Worm (Caenorhabditis elegans) whole organism, late embryonic: Measurements from ENCODE around the gene plk-1.

ENCODE experiments used
- C08G9.2 ChIP-seq: sonication (generic microtip); optimal IDR thresholded peaks from 2 replicates; lab custom pipeline; 2016; ENCODE audit warnings: mild to moderate bottlenecking, missing genetic modification characterization, moderate library complexity, missing compliant biosample characterization
- C38D4.7 ChIP-seq: fragments of 200-800 bp; sonication (Bioruptor generic); optimal IDR thresholded peaks from 2 replicates; lab custom pipeline; 2018; ENCODE audit warnings: mild to moderate bottlenecking, missing genetic modification characterization, moderate library complexity, missing compliant biosample characterization
- F13H6.1 ChIP-seq: sonication (generic microtip); optimal IDR thresholded peaks from 2 replicates; lab custom pipeline; 2016; ENCODE audit warnings: missing genetic modification characterization, missing compliant biosample characterization
- T23F11.4 ChIP-seq: fragments of 200-800 bp; sonication (Bioruptor generic); optimal IDR thresholded peaks from 2 replicates; lab custom pipeline; 2018; ENCODE audit warnings: mild to moderate bottlenecking, missing genetic modification characterization, missing compliant biosample characterization
- Y22D7AL.16 ChIP-seq: sonication (generic microtip); optimal IDR thresholded peaks from 2 replicates; lab custom pipeline; 2016; ENCODE audit warnings: missing genetic modification characterization, missing compliant biosample characterization
- ama-1 ChIP-seq: fragments of 150-350 bp; optimal IDR thresholded peaks from 2 replicates; lab custom pipeline; 2014
- ceh-14 ChIP-seq: sonication (generic microtip); optimal IDR thresholded peaks from 2 replicates; lab custom pipeline; 2016; ENCODE audit warnings: missing genotype, missing genetic modification characterization, missing compliant biosample characterization
- ceh-18 ChIP-seq: sonication (generic microtip); optimal IDR thresholded peaks from 2 replicates; lab custom pipeline; 2016; ENCODE audit warnings: missing genetic modification characterization, missing compliant biosample characterization
- ceh-19 ChIP-seq: fragments of 200-800 bp; sonication (Bioruptor generic); optimal IDR thresholded peaks from 2 replicates; lab custom pipeline; 2018; ENCODE audit warnings: mild to moderate bottlenecking, missing genetic modification characterization, missing compliant biosample characterization
- ceh-22 ChIP-seq: sonication (generic microtip); optimal IDR thresholded peaks from 2 replicates; lab custom pipeline; 2017; ENCODE audit warnings: missing biosample characterization, missing genetic modification characterization
- ceh-24 ChIP-seq: sonication (generic microtip); optimal IDR thresholded peaks from 2 replicates; lab custom pipeline; 2016; ENCODE audit warnings: mild to moderate bottlenecking, missing genetic modification characterization, missing compliant biosample characterization
- ceh-31 ChIP-seq: sonication (generic microtip); optimal IDR thresholded peaks from 2 replicates; lab custom pipeline; 2016; ENCODE audit warnings: missing genetic modification characterization, missing compliant biosample characterization
- ceh-34 ChIP-seq: sonication (generic microtip); optimal IDR thresholded peaks from 2 replicates; lab custom pipeline; 2016; ENCODE audit warnings: mild to moderate bottlenecking, missing genetic modification characterization, missing compliant biosample characterization
- ceh-48 ChIP-seq: sonication (generic microtip); optimal IDR thresholded peaks from 2 replicates; lab custom pipeline; 2016; ENCODE audit warnings: missing genetic modification characterization, inconsistent platforms, missing compliant biosample characterization
- che-1 ChIP-seq: sonication (generic microtip); optimal IDR thresholded peaks from 2 replicates; lab custom pipeline; 2016; ENCODE audit warnings: mild to moderate bottlenecking, missing genetic modification characterization, missing compliant biosample characterization
- dve-1 ChIP-seq: sonication (generic microtip); optimal IDR thresholded peaks from 2 replicates; lab custom pipeline; 2017; ENCODE audit warnings: antibody characterized with exemption, mild to moderate bottlenecking, missing genetic modification characterization, missing compliant biosample characterization
- elt-2 ChIP-seq: sonication (generic microtip); optimal IDR thresholded peaks from 2 replicates; lab custom pipeline; 2016; ENCODE audit warnings: missing genetic modification reagents, missing genetic modification characterization, missing compliant biosample characterization
- ets-4 ChIP-seq: sonication (generic microtip); optimal IDR thresholded peaks from 2 replicates; lab custom pipeline; 2016; ENCODE audit warnings: missing genetic modification characterization, missing compliant biosample characterization
- fkh-10 ChIP-seq: fragments of 150-350 bp; optimal IDR thresholded peaks from 2 replicates; lab custom pipeline; 2014; ENCODE audit warnings: missing biosample characterization, missing genetic modification reagents, missing genetic modification characterization
- fkh-6 ChIP-seq: sonication (generic microtip); optimal IDR thresholded peaks from 2 replicates; lab custom pipeline; 2016; ENCODE audit warnings: missing genetic modification characterization, missing compliant biosample characterization
- gmeb-2 ChIP-seq: sonication (generic microtip); optimal IDR thresholded peaks from 2 replicates; lab custom pipeline; 2016; ENCODE audit warnings: missing genetic modification characterization, inconsistent platforms, missing compliant biosample characterization
- hlh-13 ChIP-seq: fragments of 200-800 bp; sonication (Bioruptor generic); optimal IDR thresholded peaks from 2 replicates; lab custom pipeline; 2018; ENCODE audit warnings: mild to moderate bottlenecking, missing genetic modification characterization, missing compliant biosample characterization
- hlh-15 ChIP-seq: sonication (generic microtip); optimal IDR thresholded peaks from 2 replicates; lab custom pipeline; 2016; ENCODE audit warnings: missing genetic modification characterization, missing compliant biosample characterization
- hlh-30 ChIP-seq: sonication (generic microtip); optimal IDR thresholded peaks from 2 replicates; lab custom pipeline; 2017; ENCODE audit warnings: antibody characterized with exemption, missing genetic modification characterization, missing compliant biosample characterization; ENCODE audit not compliant: insufficient read depth
- hlh-8 ChIP-seq: sonication (generic microtip); optimal IDR thresholded peaks from 2 replicates; lab custom pipeline; 2016; ENCODE audit warnings: missing genotype, missing genetic modification characterization, missing compliant biosample characterization
- lim-6 ChIP-seq: sonication (generic microtip); optimal IDR thresholded peaks from 2 replicates; lab custom pipeline; 2016; ENCODE audit warnings: missing genetic modification characterization, missing compliant biosample characterization
- lin-11 ChIP-seq: fragments of 200-800 bp; sonication (Bioruptor generic); optimal IDR thresholded peaks from 2 replicates; lab custom pipeline; 2018; ENCODE audit warnings: mild to moderate bottlenecking, missing genetic modification characterization, missing compliant biosample characterization
- mec-3 ChIP-seq: sonication (generic microtip); optimal IDR thresholded peaks from 2 replicates; lab custom pipeline; 2016; ENCODE audit warnings: borderline replicate concordance, missing genetic modification characterization, missing compliant biosample characterization
- nfya-1 ChIP-seq: sonication (generic microtip); optimal IDR thresholded peaks from 2 replicates; lab custom pipeline; 2017; ENCODE audit warnings: missing genetic modification characterization, mild to moderate bottlenecking, missing compliant biosample characterization, antibody characterized with exemption, moderate library complexity
- nhr-232 ChIP-seq: sonication (generic microtip); optimal IDR thresholded peaks from 2 replicates; lab custom pipeline; 2016; ENCODE audit warnings: missing genetic modification characterization, missing compliant biosample characterization
- npax-4 ChIP-seq: sonication (generic microtip); optimal IDR thresholded peaks from 2 replicates; lab custom pipeline; 2016; ENCODE audit warnings: missing genetic modification characterization, missing compliant biosample characterization
- pax-1 ChIP-seq: fragments of 150-350 bp; optimal IDR thresholded peaks from 2 replicates; lab custom pipeline; 2014; ENCODE audit warnings: missing biosample characterization, missing genetic modification characterization
- pha-2 ChIP-seq: sonication (generic microtip); optimal IDR thresholded peaks from 2 replicates; lab custom pipeline; 2017; ENCODE audit warnings: mild to moderate bottlenecking, missing genetic modification characterization, missing compliant biosample characterization
- pha-4 ChIP-seq: fragments of 150-350 bp; optimal IDR thresholded peaks from 2 replicates; lab custom pipeline; 2018; ENCODE audit warnings: missing biosample characterization, missing genetic modification reagents, missing genetic modification characterization
- pqm-1 ChIP-seq: sonication (generic microtip); optimal IDR thresholded peaks from 2 replicates; lab custom pipeline; 2016; ENCODE audit warnings: missing genetic modification characterization, missing compliant biosample characterization
- pros-1 ChIP-seq: fragments of 150-350 bp; optimal IDR thresholded peaks from 2 replicates; lab custom pipeline; 2014; ENCODE audit warnings: missing biosample characterization, missing genetic modification reagents, missing genetic modification characterization
- ref-2 ChIP-seq: sonication (generic microtip); optimal IDR thresholded peaks from 2 replicates; lab custom pipeline; 2016; ENCODE audit warnings: missing genetic modification characterization, missing compliant biosample characterization
- rnt-1 ChIP-seq: sonication (generic microtip); optimal IDR thresholded peaks from 2 replicates; lab custom pipeline; 2016; ENCODE audit warnings: missing genetic modification characterization, missing compliant biosample characterization
- sdc-2 ChIP-seq: sonication (generic microtip); optimal IDR thresholded peaks from 2 replicates; lab custom pipeline; 2016; ENCODE audit warnings: missing genotype, missing genetic modification characterization, missing compliant biosample characterization
- tbx-2 ChIP-seq: sonication (generic microtip); optimal IDR thresholded peaks from 2 replicates; lab custom pipeline; 2016; ENCODE audit warnings: missing genetic modification characterization, missing compliant biosample characterization
- unc-3 ChIP-seq, 2 experiments: fragments of 200-800 bp in 1 of 2; sonication (Bioruptor generic) in 1 of 2; sonication (generic microtip) in 1 of 2; conservative IDR thresholded peaks in 1 of 2; optimal IDR thresholded peaks in 1 of 2; 2 replicates each; pipeline versions ENCODE4 v1.3.6 to Lab custom; 2016 to 2022; ENCODE audit warnings: missing compliant biosample characterization in 2 of 2, missing genetic modification characterization in 2 of 2, missing genetic modification reagents in 1 of 2
- unc-42 ChIP-seq: sonication (generic microtip); optimal IDR thresholded peaks from 2 replicates; lab custom pipeline; 2016; ENCODE audit warnings: missing genotype, missing genetic modification characterization, missing compliant biosample characterization
- unc-55 ChIP-seq: sonication (generic microtip); optimal IDR thresholded peaks from 2 replicates; lab custom pipeline; 2017; ENCODE audit warnings: missing biosample characterization, missing genetic modification reagents, missing genetic modification characterization
- zip-5 ChIP-seq: sonication (generic microtip); optimal IDR thresholded peaks from 2 replicates; lab custom pipeline; 2016; ENCODE audit warnings: missing genetic modification characterization, missing compliant biosample characterization
- ztf-16 ChIP-seq: sonication (generic microtip); optimal IDR thresholded peaks from 2 replicates; lab custom pipeline; 2017; ENCODE audit warnings: missing genetic modification characterization, missing compliant biosample characterization

plk-1 gene

DNA sequence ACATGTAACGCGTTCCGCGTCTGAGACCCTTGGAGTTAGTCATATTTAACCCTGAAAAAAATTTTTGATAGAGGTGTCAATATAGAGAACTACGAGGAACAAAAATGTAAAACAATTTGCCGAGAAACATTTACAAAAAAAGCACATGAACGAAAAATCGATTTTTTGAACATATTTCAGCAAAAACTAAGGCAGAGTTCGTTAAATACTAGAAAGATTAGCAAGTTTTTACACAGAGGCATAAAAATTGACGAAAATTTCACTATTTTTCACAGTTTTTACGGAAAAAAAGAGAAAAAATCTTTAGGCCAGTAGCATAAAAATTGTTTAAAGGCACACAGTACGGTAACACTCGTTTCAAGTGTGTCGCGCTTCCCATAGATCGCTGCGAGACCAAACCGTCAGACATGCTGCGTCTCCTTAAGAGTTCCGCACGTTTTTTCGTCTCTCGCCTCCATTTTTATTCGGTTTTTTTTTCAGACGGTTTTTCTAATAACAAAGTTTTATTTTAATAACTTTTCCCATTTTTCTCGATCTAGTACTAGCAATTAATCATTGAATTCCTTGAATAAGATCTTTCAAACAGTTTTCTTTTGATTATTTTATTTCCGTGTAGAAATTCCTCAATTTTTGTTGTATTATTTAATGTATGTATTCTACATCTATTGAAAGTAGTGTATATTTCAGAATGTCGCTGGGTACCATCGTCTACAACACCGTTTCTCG lies 29.2 kb downstream of the plk-1 start, which contains the start of the genes rpl-21 and C14B9.10:
Gene rpl-21, minus strand, starts transcription at position 51 of the 726 bp plus-strand sequence.
Gene C14B9.10, plus strand, starts transcription at position 676 of the 726 bp plus-strand sequence.
- peak; percentile 73 for TF ChIP-seq unc-55 (GFP tag; lab: Kevin White, UChicago)
- TF ChIP-seq sdc-2 (tag; lab: Kevin White, UChicago) = no peak
- peak; percentile 27 for TF ChIP-seq ceh-18
- no peak for TF ChIP-seq C38D4.7 (GFP tag; lab: Kevin White, UChicago)
- peak; percentile 49 for TF ChIP-seq tbx-2 (tag; lab: Kevin White, UChicago)
- no peak for TF ChIP-seq ceh-14 (tag; lab: Kevin White, UChicago)
- peak; percentile 23 for TF ChIP-seq elt-2 (tag; lab: Kevin White, UChicago)
- peak; percentile 64 for TF ChIP-seq ceh-31
- no peak for TF ChIP-seq che-1 (tag; lab: Kevin White, UChicago)
- peak; percentile 61 for TF ChIP-seq unc-42 (tag; lab: Kevin White, UChicago)
- peak; percentile 92 for TF ChIP-seq nfya-1
- peak; percentile 28 for TF ChIP-seq dve-1 (tag; lab: Kevin White, UChicago)
- TF ChIP-seq hlh-30 (tag; lab: Kevin White, UChicago) = peak; percentile 46
- TF ChIP-seq, all 69 proteins: peak for 9

DNA sequence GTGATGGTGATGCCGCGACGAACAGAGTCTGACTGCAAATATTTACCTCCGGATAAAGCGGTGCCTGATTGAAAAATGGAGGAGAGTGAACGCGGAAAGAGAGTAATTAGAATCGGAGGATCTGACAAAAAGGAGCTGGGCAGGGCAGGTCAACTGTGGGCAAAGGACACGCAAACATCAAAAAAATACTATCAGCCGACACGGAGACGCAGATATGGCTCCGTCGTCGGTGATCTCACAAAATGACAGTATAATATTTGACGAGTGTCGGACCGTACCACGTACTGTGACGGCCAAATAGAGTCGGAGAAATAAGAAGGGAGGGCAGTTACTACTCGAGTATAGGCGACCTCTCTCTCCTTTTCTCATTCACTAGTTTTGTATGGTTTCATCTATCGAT lies 31.3 kb downstream of the plk-1 start:
- no peak for TF ChIP-seq ceh-22 (tag; lab: Kevin White, UChicago)
- no peak for TF ChIP-seq zip-5
- peak; percentile 32 for TF ChIP-seq pha-2 (tag; lab: Kevin White, UChicago)
- TF ChIP-seq Y22D7AL.16 (tag; lab: Kevin White, UChicago) = no peak
- no peak for TF ChIP-seq ref-2
- TF ChIP-seq ceh-34 (tag; lab: Kevin White, UChicago) = no peak
- TF ChIP-seq F13H6.1 = no peak
- TF ChIP-seq ceh-48 = no peak
- TF ChIP-seq ztf-16 (tag; lab: Kevin White, UChicago) = no peak
- peak; percentile 2 for TF ChIP-seq tbx-2 (tag; lab: Kevin White, UChicago)
- TF ChIP-seq hlh-13 (GFP tag; lab: Kevin White, UChicago) = no peak

DNA sequence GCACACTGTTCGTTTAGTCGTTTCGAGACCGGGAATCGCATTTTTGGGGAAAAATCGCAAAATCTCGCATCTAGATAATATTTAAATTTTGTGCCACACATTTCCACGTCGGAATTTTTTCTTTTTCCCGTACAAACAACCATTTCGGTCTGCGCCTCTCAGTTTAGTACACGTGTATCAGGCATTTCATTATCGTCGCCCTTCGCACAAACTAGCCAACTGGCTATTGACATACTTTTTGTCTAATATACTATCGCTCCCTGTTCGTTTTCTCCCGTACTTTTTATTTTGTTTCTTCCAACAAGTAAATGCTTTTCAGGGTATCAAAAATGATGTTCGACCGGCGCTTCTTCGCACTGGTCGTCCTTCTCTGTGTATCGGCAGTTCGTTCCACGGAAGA lies 32.2 kb downstream of the plk-1 start, which contains the start of gene C14B9.2:
Gene C14B9.2, plus strand, starts transcription at position 320 of the 400 bp plus-strand sequence.
- no peak for TF ChIP-seq ref-2
- no peak for TF ChIP-seq nhr-232 (tag; lab: Kevin White, UChicago)
- no peak for TF ChIP-seq fkh-10
- no peak for TF ChIP-seq C08G9.2 (tag; lab: Kevin White, UChicago)
- no peak for TF ChIP-seq ceh-24
- no peak for TF ChIP-seq fkh-6
- no peak for TF ChIP-seq ets-4 (tag; lab: Kevin White, UChicago)
- TF ChIP-seq rnt-1 = no peak
- TF ChIP-seq unc-55 (GFP tag; lab: Kevin White, UChicago) = no peak
- TF ChIP-seq ceh-14 (tag; lab: Kevin White, UChicago) = no peak
- no peak for TF ChIP-seq T23F11.4
- TF ChIP-seq ceh-31 = no peak
- no peak for TF ChIP-seq unc-42 (tag; lab: Kevin White, UChicago)

DNA sequence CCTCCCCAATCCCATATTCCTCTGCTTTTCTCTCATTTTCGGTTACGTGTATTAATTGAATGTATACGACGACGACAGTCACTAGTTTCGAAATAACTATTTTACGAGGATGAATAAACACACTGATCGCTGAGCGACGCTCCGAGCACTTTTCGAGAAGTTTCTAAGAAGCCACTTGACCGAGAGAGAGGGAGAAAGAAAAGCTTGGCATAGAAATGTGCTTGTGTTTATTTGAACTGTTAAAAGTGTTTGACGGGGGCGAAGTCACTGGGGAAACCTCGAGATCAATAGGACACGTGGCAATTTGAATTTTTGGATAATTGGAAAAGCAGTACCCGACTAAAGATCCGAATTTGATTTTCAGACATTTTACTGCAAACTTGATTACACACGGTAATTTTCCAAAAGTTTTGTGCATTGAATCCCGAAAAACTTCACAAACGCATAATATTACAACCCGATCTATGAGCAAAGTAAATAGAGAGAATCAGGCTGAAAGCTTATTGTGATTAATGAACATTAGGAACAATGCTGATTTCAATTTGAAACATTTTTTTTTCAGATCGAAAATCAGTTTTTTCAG lies 35.5 kb downstream of the plk-1 start:
- TF ChIP-seq pax-1 = peak; percentile 73
- TF ChIP-seq lin-11 = no peak
- no peak for TF ChIP-seq F13H6.1
- no peak for TF ChIP-seq hlh-15 (tag; lab: Kevin White, UChicago)
- no peak for TF ChIP-seq pros-1 (tag; lab: Kevin White, UChicago)
- peak; percentile 7 for TF ChIP-seq nfya-1
- TF ChIP-seq mec-3 (tag; lab: Kevin White, UChicago) = no peak
- no peak for TF ChIP-seq ceh-18
- TF ChIP-seq ama-1 (lab: Kevin White, UChicago) = peak; percentile 24
- TF ChIP-seq nhr-232 (tag; lab: Kevin White, UChicago) = no peak
- TF ChIP-seq npax-4 (tag; lab: Kevin White, UChicago) = no peak
- no peak for TF ChIP-seq hlh-8 (tag; lab: Kevin White, UChicago)
- no peak for TF ChIP-seq lim-6 (tag; lab: Kevin White, UChicago)
- no peak for TF ChIP-seq ceh-19
- no peak for TF ChIP-seq unc-3 (GFP tag; conservative IDR thresholded peaks at IDR 0.05; lab: Robert Waterston, UW)
- no peak for TF ChIP-seq unc-3 (tag; optimal IDR thresholded peaks at IDR 0.05; lab: Kevin White, UChicago)
- TF ChIP-seq pqm-1 = no peak
- TF ChIP-seq ceh-22 (tag; lab: Kevin White, UChicago) = peak; percentile 61
- TF ChIP-seq pha-4 (tag; lab: Kevin White, UChicago) = no peak
- TF ChIP-seq hlh-30 (tag; lab: Kevin White, UChicago) = peak; percentile 33
- no peak for TF ChIP-seq gmeb-2 (tag; lab: Kevin White, UChicago)
